Worm (Caenorhabditis elegans): ENCODE data around the gene tag-342.

ce11 chrIII:9457192-9458103, 10.5 kb upstream of the tag-342 start:
- no peak for TF ChIP-seq tra-4 (tag; optimal IDR thresholded peaks at IDR 0.05)
- no peak for TF ChIP-seq pes-1 (GFP tag; IDR thresholded peaks at IDR 0.05)

Data from whole organism, early embryonic.